Fruit fly (Drosophila melanogaster): ENCODE results near the gene Rcc1.

The Rcc1 gene

DNA sequence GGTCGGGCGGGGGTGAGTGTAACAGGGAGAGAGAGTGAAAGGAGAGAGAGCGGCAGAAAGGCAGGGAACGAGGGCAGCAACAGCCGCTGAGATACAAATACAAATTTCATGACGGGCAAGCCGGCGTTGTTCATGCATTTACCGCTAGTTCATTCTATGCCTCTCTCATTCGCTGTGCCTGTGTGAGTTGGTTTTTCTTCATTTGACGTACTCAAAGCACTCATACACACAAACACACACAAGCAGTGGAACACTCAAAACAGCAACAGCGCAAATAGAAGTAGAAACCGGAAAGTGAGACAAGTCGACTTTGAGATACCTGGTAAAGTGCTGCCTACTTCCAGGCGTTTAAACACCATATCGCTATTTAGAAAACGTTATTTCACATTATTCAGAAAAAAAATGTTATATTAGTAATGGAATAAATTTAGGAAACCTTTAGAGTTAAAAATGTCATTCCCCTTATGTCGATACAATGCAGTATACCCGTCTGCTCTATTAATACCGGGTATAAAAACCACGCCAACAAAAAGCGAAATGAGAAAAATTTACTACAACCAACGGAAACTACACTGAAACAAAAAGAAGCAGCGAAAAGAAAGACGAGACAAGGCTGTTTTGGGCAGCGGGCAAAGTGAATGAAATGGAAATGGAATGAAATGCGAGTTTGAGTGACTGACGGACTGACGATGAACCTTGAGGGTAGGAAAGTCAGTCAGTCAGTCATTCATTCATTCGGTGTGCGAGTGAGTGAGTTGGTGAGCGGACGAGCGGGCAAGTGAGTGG is 43.7 kb upstream of the Rcc1 start (continued):
- TF ChIP-seq chm (GFP tag; IDR thresholded peaks at IDR 0.05) (peak; percentile 92), chn (GFP tag; optimal IDR thresholded peaks at IDR 0.05) (peak; percentile 93), CG4360 (GFP tag; IDR thresholded peaks at IDR 0.05) (peak; percentile 83), ham (GFP tag; IDR thresholded peaks at IDR 0.05) (peak; percentile 41; the same call in 1 of the 2 replicates), CG12659 (GFP tag; optimal IDR thresholded peaks at IDR 0.05) (peak; percentile 84), CG16815 (GFP tag; optimal IDR thresholded peaks at IDR 0.05) (peak; percentile 89), usp (GFP tag; optimal IDR thresholded peaks at IDR 0.05) (no peak), az2 (GFP tag; optimal IDR thresholded peaks at IDR 0.05) (peak; percentile 96), HLHmδ (GFP tag; optimal IDR thresholded peaks at IDR 0.05) (no peak), ttk (GFP tag; IDR thresholded peaks at IDR 0.05) (peak; percentile 98), z (GFP tag; IDR thresholded peaks at IDR 0.05) (peak; percentile 97), Ptx1 (GFP tag; IDR thresholded peaks at IDR 0.05) (peak; percentile 98), Tbp (GFP tag; optimal IDR thresholded peaks at IDR 0.05) (no peak), ci (GFP tag; IDR thresholded peaks at IDR 0.05) (peak; percentile 97), bcd (GFP tag; optimal IDR thresholded peaks at IDR 0.05) (peak; percentile 95), peb (GFP tag; IDR thresholded peaks at IDR 0.05) (peak; percentile 97), CG6854 (GFP tag; optimal IDR thresholded peaks at IDR 0.05) (peak; percentile 73), Fer2 (tag; optimal IDR thresholded peaks at IDR 0.05) (peak; percentile 38), Usf (GFP tag; optimal IDR thresholded peaks at IDR 0.05) (peak; percentile 61), CG10462 (GFP tag; optimal IDR thresholded peaks at IDR 0.05) (peak; percentile 87), scrt (GFP tag; optimal IDR thresholded peaks at IDR 0.05) (peak; percentile 85), nmo (GFP tag; optimal IDR thresholded peaks at IDR 0.05) (peak; percentile 96), Abd-B (GFP tag; optimal IDR thresholded peaks at IDR 0.05) (peak; percentile 95), klu (GFP tag; IDR thresholded peaks at IDR 0.05) (peak; percentile 84), CkIIα-i1 (GFP tag; IDR thresholded peaks at IDR 0.05) (peak; percentile 86; the same call in 1 of the 2 replicates), Sry-δ (GFP tag; optimal IDR thresholded peaks at IDR 0.05) (peak; percentile 58), ewg (GFP tag; optimal IDR thresholded peaks at IDR 0.05) (peak; percentile 90), zen2 (GFP tag; IDR thresholded peaks at IDR 0.05; ENCODE audit: partially characterized antibody) (0 out of 3 replicates have a peak, but pooled peaks have one; percentile 32), CG14710 (tag; optimal IDR thresholded peaks at IDR 0.05) (peak; percentile 96), CG3726 (GFP tag; IDR thresholded peaks at IDR 0.05) (peak; percentile 94), CG10321 (GFP tag; IDR thresholded peaks at IDR 0.05) (peak; percentile 74; the same call in 1 of the 2 replicates), CG6791 (GFP tag; IDR thresholded peaks at IDR 0.05; ENCODE audit: partially characterized antibody) (peak; percentile 64; the same call in 2 of the 3 replicates), CG10274 (GFP tag; optimal IDR thresholded peaks at IDR 0.05) (peak; percentile 63), CG15479 (GFP tag; optimal IDR thresholded peaks at IDR 0.05) (no peak), Kr (GFP tag; optimal IDR thresholded peaks at IDR 0.05) (no peak), CG16779 (GFP tag; IDR thresholded peaks at IDR 0.05) (no peak), ase (GFP tag; IDR thresholded peaks at IDR 0.05) (peak; percentile 96), Scr (GFP tag; IDR thresholded peaks at IDR 0.05; ENCODE audit: partially characterized antibody) (peak; percentile 38; the same call in 1 of the 2 replicates), CG12219 (GFP tag; optimal IDR thresholded peaks at IDR 0.05) (peak; percentile 85), ATbp (GFP tag; optimal IDR thresholded peaks at IDR 0.05) (peak; percentile 97), da (GFP tag; optimal IDR thresholded peaks at IDR 0.05) (peak; percentile 50), Awh (GFP tag; IDR thresholded peaks at IDR 0.05) (peak; percentile 98), ro (GFP tag; IDR thresholded peaks at IDR 0.05) (peak; percentile 94), pzg (GFP tag; optimal IDR thresholded peaks at IDR 0.05) (no peak), nerfin-1 (tag; optimal IDR thresholded peaks at IDR 0.05) (peak; percentile 86), CG8290 (GFP tag; optimal IDR thresholded peaks at IDR 0.05) (peak; percentile 100), CG8290 (tag; optimal IDR thresholded peaks at IDR 0.05) (peak; percentile 35 to 100), CG43689 (GFP tag; IDR thresholded peaks at IDR 0.05) (peak; percentile 78), Fer1 (GFP tag; optimal IDR thresholded peaks at IDR 0.05) (peak; percentile 78)

Measured in whole organism, embryonic.